Worm (Caenorhabditis elegans) whole organism, L2 larva: ENCODE results near the gene Y44A6D.7.

Experiments
- C34F6.9 ChIP-seq: fragments of 150-350 bp; optimal IDR thresholded peaks from 2 replicates; lab custom pipeline; 2014; ENCODE audit warnings: missing biosample characterization, missing genetic modification characterization
- F13H6.1 ChIP-seq: sonication (generic microtip); optimal IDR thresholded peaks from 2 replicates; lab custom pipeline; 2016; ENCODE audit warnings: missing genetic modification characterization, missing compliant biosample characterization
- alr-1 ChIP-seq: fragments of 150-350 bp; optimal IDR thresholded peaks from 2 replicates; lab custom pipeline; 2014; ENCODE audit warnings: missing biosample characterization, missing genetic modification characterization
- ama-1 ChIP-seq: fragments of 150-350 bp; optimal IDR thresholded peaks from 2 replicates; lab custom pipeline; 2018; ENCODE audit warnings: inconsistent platforms
- blmp-1 ChIP-seq: sonication (generic microtip); optimal IDR thresholded peaks from 2 replicates; lab custom pipeline; 2017; ENCODE audit warnings: missing genetic modification characterization, mild to moderate bottlenecking, missing compliant biosample characterization, antibody characterized with exemption, moderate library complexity; ENCODE audit not compliant: insufficient read depth
- ceh-16 ChIP-seq: fragments of 150-350 bp; optimal IDR thresholded peaks from 2 replicates; lab custom pipeline; 2014; ENCODE audit warnings: missing biosample characterization, missing genetic modification characterization
- ceh-82 ChIP-seq: fragments of 150-350 bp; optimal IDR thresholded peaks from 2 replicates; lab custom pipeline; 2014; ENCODE audit warnings: missing biosample characterization, missing genetic modification characterization
- crh-2 ChIP-seq: sonication (generic microtip); optimal IDR thresholded peaks from 2 replicates; lab custom pipeline; 2017; ENCODE audit warnings: missing biosample characterization, missing genetic modification characterization
- egl-27 ChIP-seq: sonication (generic microtip); optimal IDR thresholded peaks from 3 replicates; lab custom pipeline; 2017; ENCODE audit warnings: missing biosample characterization, missing genetic modification reagents, missing genetic modification characterization
- elt-1 ChIP-seq: fragments of 150-350 bp; optimal IDR thresholded peaks from 2 replicates; lab custom pipeline; 2014; ENCODE audit warnings: missing biosample characterization, missing genetic modification characterization
- elt-3 ChIP-seq: sonication (generic microtip); optimal IDR thresholded peaks from 2 replicates; lab custom pipeline; 2017; ENCODE audit warnings: missing biosample characterization, missing genetic modification characterization
- fos-1 ChIP-seq: fragments of 150-350 bp; optimal IDR thresholded peaks from 2 replicates; lab custom pipeline; 2014; ENCODE audit warnings: missing biosample characterization, missing genetic modification characterization
- gmeb-1 ChIP-seq: fragments of 150-350 bp; optimal IDR thresholded peaks from 2 replicates; lab custom pipeline; 2014; ENCODE audit warnings: missing biosample characterization, missing genetic modification characterization
- lin-11 ChIP-seq: fragments of 150-350 bp; sonication (generic microtip); optimal IDR thresholded peaks from 2 replicates; lab custom pipeline; 2014; ENCODE audit warnings: missing biosample characterization, missing genetic modification characterization, inconsistent platforms, mixed read lengths
- lin-13 ChIP-seq: fragments of 150-350 bp; optimal IDR thresholded peaks from 2 replicates; lab custom pipeline; 2014; ENCODE audit warnings: missing biosample characterization, missing genetic modification reagents, missing genetic modification characterization
- lin-39 ChIP-seq: fragments of 150-350 bp; optimal IDR thresholded peaks from 2 replicates; lab custom pipeline; 2014; ENCODE audit warnings: missing biosample characterization, missing genetic modification reagents, missing genetic modification characterization
- lsy-2 ChIP-seq, 2 experiments: fragments of 150-350 bp in 1 of 2; sonication (generic microtip) in 1 of 2; optimal IDR thresholded peaks; 2 replicates each; lab custom pipeline; 2014 to 2017; ENCODE audit warnings: missing biosample characterization in 2 of 2, missing genetic modification characterization in 2 of 2
- mab-5 ChIP-seq: fragments of 150-350 bp; optimal IDR thresholded peaks from 2 replicates; lab custom pipeline; 2014; ENCODE audit warnings: missing biosample characterization, missing genetic modification characterization
- mbf-1 ChIP-seq: sonication (generic microtip); optimal IDR thresholded peaks from 2 replicates; lab custom pipeline; 2017; ENCODE audit warnings: missing biosample characterization, missing genetic modification characterization
- nhr-10 ChIP-seq: sonication (generic microtip); optimal IDR thresholded peaks from 2 replicates; lab custom pipeline; 2017; ENCODE audit warnings: missing biosample characterization, missing genetic modification characterization
- nhr-11 ChIP-seq: fragments of 150-350 bp; optimal IDR thresholded peaks from 2 replicates; lab custom pipeline; 2014; ENCODE audit warnings: missing biosample characterization, missing genetic modification characterization
- nhr-129 ChIP-seq: fragments of 150-350 bp; optimal IDR thresholded peaks from 2 replicates; lab custom pipeline; 2014; ENCODE audit warnings: missing biosample characterization, missing genetic modification characterization
- nhr-21 ChIP-seq: fragments of 150-350 bp; optimal IDR thresholded peaks from 2 replicates; lab custom pipeline; 2014; ENCODE audit warnings: missing biosample characterization, missing genetic modification characterization
- nhr-237 ChIP-seq: fragments of 150-350 bp; optimal IDR thresholded peaks from 2 replicates; lab custom pipeline; 2014; ENCODE audit warnings: missing biosample characterization, missing genetic modification characterization
- nhr-25 ChIP-seq: fragments of 150-350 bp; sonication (generic microtip); optimal IDR thresholded peaks from 3 replicates; lab custom pipeline; 2014; ENCODE audit warnings: missing biosample characterization, missing genetic modification characterization
- nhr-6 ChIP-seq: fragments of 150-350 bp; optimal IDR thresholded peaks from 2 replicates; lab custom pipeline; 2014; ENCODE audit warnings: missing biosample characterization, missing genetic modification characterization
- nhr-77 ChIP-seq: fragments of 150-350 bp; optimal IDR thresholded peaks from 2 replicates; lab custom pipeline; 2014; ENCODE audit warnings: missing biosample characterization, missing genetic modification characterization
- peb-1 ChIP-seq: fragments of 150-350 bp; optimal IDR thresholded peaks from 2 replicates; lab custom pipeline; 2014; ENCODE audit warnings: missing biosample characterization, missing genetic modification characterization
- sem-4 ChIP-seq: fragments of 150-350 bp; optimal IDR thresholded peaks from 2 replicates; lab custom pipeline; 2014; ENCODE audit warnings: missing biosample characterization, missing genetic modification reagents, missing genetic modification characterization
- skn-1 ChIP-seq: sonication (generic microtip); optimal IDR thresholded peaks from 2 replicates; lab custom pipeline; 2017; ENCODE audit warnings: missing biosample characterization, missing genetic modification characterization
- sma-3 ChIP-seq: sonication (generic microtip); optimal IDR thresholded peaks from 2 replicates; lab custom pipeline; 2016; ENCODE audit warnings: missing genetic modification reagents, missing genetic modification characterization, missing compliant biosample characterization
- sma-9 ChIP-seq, 2 experiments: fragments of 150-350 bp in 1 of 2; sonication (generic microtip) in 1 of 2; optimal IDR thresholded peaks; 2 replicates each; lab custom pipeline; 2014 to 2016; ENCODE audit warnings: missing genetic modification characterization in 2 of 2, mild to moderate bottlenecking in 1 of 2, missing biosample characterization in 1 of 2, missing compliant biosample characterization in 1 of 2, missing genetic modification reagents in 1 of 2, moderate library complexity in 1 of 2
- snpc-4 ChIP-seq: fragments of 150-350 bp; optimal IDR thresholded peaks from 2 replicates; lab custom pipeline; 2014; ENCODE audit warnings: missing biosample characterization, missing genetic modification characterization
- unc-39 ChIP-seq: fragments of 150-350 bp; optimal IDR thresholded peaks from 2 replicates; lab custom pipeline; 2014; ENCODE audit warnings: missing biosample characterization, missing genetic modification characterization
- unc-55 ChIP-seq: fragments of 150-350 bp; sonication (generic microtip); optimal IDR thresholded peaks from 3 replicates; lab custom pipeline; 2014; ENCODE audit warnings: missing biosample characterization, missing genetic modification reagents, missing genetic modification characterization
- zag-1 ChIP-seq: fragments of 150-350 bp; optimal IDR thresholded peaks from 2 replicates; lab custom pipeline; 2014; ENCODE audit warnings: missing biosample characterization, missing genetic modification characterization
- ztf-11 ChIP-seq: sonication (generic microtip); optimal IDR thresholded peaks from 2 replicates; lab custom pipeline; 2017; ENCODE audit warnings: missing biosample characterization, missing genetic modification characterization
- ztf-4 ChIP-seq: fragments of 150-350 bp; optimal IDR thresholded peaks from 2 replicates; lab custom pipeline; 2014; ENCODE audit warnings: missing biosample characterization, missing genetic modification characterization

Y44A6D.7 gene

ce11 chrV:20831867-20832266 is 17.3 kb downstream of the Y44A6D.7 start:
- TF ChIP-seq sma-9 (GFP tag; optimal IDR thresholded peaks at IDR 0.05; lab: Kevin White, UChicago) (peak; percentile 62), sma-9 (tag; optimal IDR thresholded peaks at IDR 0.05; lab: Kevin White, UChicago) (no peak), nhr-11 (no peak), ztf-11 (tag; lab: Kevin White, UChicago) (no peak), unc-39 (tag; lab: Kevin White, UChicago) (no peak), blmp-1 (tag; lab: Kevin White, UChicago) (peak; percentile 2), F13H6.1 (tag; lab: Kevin White, UChicago) (no peak), skn-1 (no peak), fos-1 (tag; lab: Kevin White, UChicago) (peak; percentile 93), gmeb-1 (peak; percentile 16), crh-2 (peak; percentile 1), alr-1 (no peak), nhr-129 (peak; percentile 34)

- no peak for TF ChIP-seq C34F6.9 (tag; lab: Kevin White, UChicago)
- TF ChIP-seq nhr-237, result no peak
- TF ChIP-seq peb-1, result no peak
- TF ChIP-seq unc-55 (GFP tag; lab: Kevin White, UChicago), result peak; percentile 74
- no peak for TF ChIP-seq sma-3
- no peak for TF ChIP-seq nhr-77
- TF ChIP-seq lsy-2 (tag; optimal IDR thresholded peaks at IDR 0.05; lab: Kevin White, UChicago), result peak in 1 of 2 experiments; percentile 35
- no peak for TF ChIP-seq lin-39 (tag; lab: Kevin White, UChicago)
- TF ChIP-seq sem-4 (tag; lab: Kevin White, UChicago), result no peak
- TF ChIP-seq mbf-1, result no peak
- no peak for TF ChIP-seq elt-1 (tag; lab: Kevin White, UChicago)
- peak; percentile 1 for TF ChIP-seq sma-9 (GFP tag; optimal IDR thresholded peaks at IDR 0.05; lab: Kevin White, UChicago)
- TF ChIP-seq sma-9 (tag; optimal IDR thresholded peaks at IDR 0.05; lab: Kevin White, UChicago), result no peak
- TF ChIP-seq ztf-4 (tag; lab: Kevin White, UChicago), result no peak
- no peak for TF ChIP-seq gmeb-1
- no peak for TF ChIP-seq nhr-10 (tag; lab: Kevin White, UChicago)
- no peak for TF ChIP-seq ceh-16 (tag; lab: Kevin White, UChicago)
- no peak for TF ChIP-seq ceh-82 (tag; lab: Kevin White, UChicago)
- no peak for TF ChIP-seq ama-1 (lab: Kevin White, UChicago)
- TF ChIP-seq, all 48 proteins: peak for 3
Measured at ce11 chrV:20832554-20832963, 18.0 kb downstream of the Y44A6D.7 start.

ce11 chrV:20837765-20838164 is 23.2 kb downstream of the Y44A6D.7 start, which contains the start of gene mrps-12:
Gene mrps-12 (plus strand): TSS chrV:20838080.
- TF ChIP-seq lsy-2 (tag; optimal IDR thresholded peaks at IDR 0.05; lab: Kevin White, UChicago) (peak in 1 of 2 experiments; percentile 42), nhr-25 (peak; percentile 4), gmeb-1 (no peak), unc-55 (GFP tag; lab: Kevin White, UChicago) (peak; percentile 8), C34F6.9 (tag; lab: Kevin White, UChicago) (peak; percentile 54), lin-39 (tag; lab: Kevin White, UChicago) (no peak), ceh-82 (tag; lab: Kevin White, UChicago) (no peak)

- TF ChIP-seq ceh-82 (tag; lab: Kevin White, UChicago) (no peak), lin-11 (tag; lab: Kevin White, UChicago) (no peak), sma-9 (GFP tag; optimal IDR thresholded peaks at IDR 0.05; lab: Kevin White, UChicago) (no peak), sma-9 (tag; optimal IDR thresholded peaks at IDR 0.05; lab: Kevin White, UChicago) (no peak), snpc-4 (tag; lab: Kevin White, UChicago) (no peak)
- TF ChIP-seq, all 48 proteins: peak for 0
Measured at ce11 chrV:20838565-20838964, 24.0 kb downstream of the Y44A6D.7 start, which contains the start of gene exos-7. Gene exos-7 (plus strand): TSS chrV:20838865.

ce11 chrV:20841484-20841883 is 27.0 kb downstream of the Y44A6D.7 start:
- TF ChIP-seq unc-55 (GFP tag; lab: Kevin White, UChicago), result no peak

ce11 chrV:20845524-20846208 is 31.1 kb downstream of the Y44A6D.7 start, which contains the start of the genes F31D4.2 and fkb-6:
Gene F31D4.2 (minus strand): TSS chrV:20845546.
Gene fkb-6 (plus strand): TSS chrV:20846158.
- peak; percentile 69 for TF ChIP-seq gmeb-1
- TF ChIP-seq nhr-21 (tag; lab: Kevin White, UChicago), result peak; percentile 21
- peak; percentile 62 for TF ChIP-seq lin-13 (GFP tag; lab: Kevin White, UChicago)
- peak; percentile 83 for TF ChIP-seq nhr-129
- TF ChIP-seq sma-9 (GFP tag; optimal IDR thresholded peaks at IDR 0.05; lab: Kevin White, UChicago), result peak; percentile 58
- TF ChIP-seq sma-9 (tag; optimal IDR thresholded peaks at IDR 0.05; lab: Kevin White, UChicago), result no peak
- TF ChIP-seq ztf-4 (tag; lab: Kevin White, UChicago), result peak; percentile 62
- peak; percentile 41 for TF ChIP-seq fos-1 (tag; lab: Kevin White, UChicago)
- peak; percentile 22 for TF ChIP-seq nhr-25
- peak; percentile 56 for TF ChIP-seq snpc-4 (tag; lab: Kevin White, UChicago)
- no peak for TF ChIP-seq ztf-11 (tag; lab: Kevin White, UChicago)
- peak; percentile 92 for TF ChIP-seq unc-55 (GFP tag; lab: Kevin White, UChicago)
- peak; percentile 93 to 98 for TF ChIP-seq lsy-2 (tag; optimal IDR thresholded peaks at IDR 0.05; lab: Kevin White, UChicago)
- TF ChIP-seq nhr-11, result no peak
- TF ChIP-seq sma-3, result peak; percentile 75
- peak; percentile 93 for TF ChIP-seq C34F6.9 (tag; lab: Kevin White, UChicago)
- no peak for TF ChIP-seq nhr-6
- TF ChIP-seq sem-4 (tag; lab: Kevin White, UChicago), result peak; percentile 1
- peak; percentile 54 for TF ChIP-seq lin-11 (tag; lab: Kevin White, UChicago)
- TF ChIP-seq egl-27 (tag; lab: Kevin White, UChicago), result peak; percentile 30
- TF ChIP-seq elt-3 (tag; lab: Kevin White, UChicago), result no peak
- peak; percentile 64 for TF ChIP-seq F13H6.1 (tag; lab: Kevin White, UChicago)
- TF ChIP-seq zag-1 (tag; lab: Kevin White, UChicago), result peak; percentile 25
- peak; percentile 33 for TF ChIP-seq mab-5 (tag; lab: Kevin White, UChicago)
